Worm (Caenorhabditis elegans) whole organism, L3 larva: ENCODE measurements around the gene pmk-2.

ENCODE experiments used
- ZK546.5 ChIP-seq: sonication (generic microtip); optimal IDR thresholded peaks from 2 replicates; lab custom pipeline; 2017; ENCODE audit warnings: missing biosample characterization, missing genetic modification characterization
- aly-2 ChIP-seq: fragments of 150-350 bp; optimal IDR thresholded peaks from 2 replicates; lab custom pipeline; 2014; ENCODE audit warnings: missing biosample characterization, missing genetic modification characterization
- ama-1 ChIP-seq: fragments of 150-350 bp; optimal IDR thresholded peaks from 2 replicates; lab custom pipeline; 2018
- ceh-16 ChIP-seq: sonication (generic microtip); optimal IDR thresholded peaks from 2 replicates; lab custom pipeline; 2017; ENCODE audit warnings: missing biosample characterization, missing genetic modification characterization
- ceh-28 ChIP-seq: fragments of 150-350 bp; optimal IDR thresholded peaks from 2 replicates; lab custom pipeline; 2014; ENCODE audit warnings: missing biosample characterization, missing genetic modification reagents, missing genetic modification characterization
- ceh-82 ChIP-seq: fragments of 150-350 bp; optimal IDR thresholded peaks from 2 replicates; lab custom pipeline; 2014; ENCODE audit warnings: missing biosample characterization, missing genetic modification characterization
- ceh-9 ChIP-seq: sonication (generic microtip); optimal IDR thresholded peaks from 2 replicates; lab custom pipeline; 2018; ENCODE audit warnings: missing biosample characterization, missing genetic modification characterization
- daf-12 ChIP-seq: fragments of 150-350 bp; optimal IDR thresholded peaks from 2 replicates; lab custom pipeline; 2014; ENCODE audit warnings: missing biosample characterization, missing genetic modification reagents, missing genetic modification characterization
- egl-27 ChIP-seq: sonication (generic microtip); optimal IDR thresholded peaks from 4 replicates; lab custom pipeline; 2017; ENCODE audit warnings: missing biosample characterization, missing genetic modification reagents, missing genetic modification characterization
- egl-5 ChIP-seq: fragments of 150-350 bp; optimal IDR thresholded peaks from 2 replicates; lab custom pipeline; 2017; ENCODE audit warnings: missing biosample characterization, missing genetic modification reagents, missing genetic modification characterization, inconsistent platforms
- elt-2 ChIP-seq: sonication (generic microtip); optimal IDR thresholded peaks from 2 replicates; lab custom pipeline; 2016; ENCODE audit warnings: missing genetic modification reagents, mild to moderate bottlenecking, missing genetic modification characterization, missing compliant biosample characterization
- elt-3 ChIP-seq, 3 experiments: fragments of 150-350 bp in 1 of 3; sonication (generic microtip) in 2 of 3; optimal IDR thresholded peaks; 2 replicates in 2 of 3; 4 replicates in 1 of 3; lab custom pipeline; 2014 to 2017; ENCODE audit warnings: missing biosample characterization in 3 of 3, missing genetic modification characterization in 3 of 3
- eor-1 ChIP-seq, 2 experiments: fragments of 150-350 bp; optimal IDR thresholded peaks; 2 replicates each; lab custom pipeline; 2014 to 2018; ENCODE audit warnings: missing biosample characterization in 2 of 2, missing genetic modification characterization in 2 of 2
- fkh-10 ChIP-seq: sonication (generic microtip); optimal IDR thresholded peaks from 2 replicates; lab custom pipeline; 2017; ENCODE audit warnings: missing biosample characterization, missing genetic modification reagents, missing genetic modification characterization
- fkh-2 ChIP-seq: fragments of 150-350 bp; optimal IDR thresholded peaks from 2 replicates; lab custom pipeline; 2014; ENCODE audit warnings: missing biosample characterization, missing genetic modification reagents, missing genetic modification characterization
- fos-1 ChIP-seq: fragments of 150-350 bp; optimal IDR thresholded peaks from 2 replicates; lab custom pipeline; 2014; ENCODE audit warnings: missing biosample characterization, missing genetic modification characterization
- hmg-11 ChIP-seq: sonication (generic microtip); optimal IDR thresholded peaks from 2 replicates; lab custom pipeline; 2016; ENCODE audit warnings: missing genetic modification characterization, missing compliant biosample characterization
- jun-1 ChIP-seq: fragments of 150-350 bp; optimal IDR thresholded peaks from 2 replicates; lab custom pipeline; 2014; ENCODE audit warnings: missing biosample characterization, missing genetic modification reagents, missing genetic modification characterization
- lin-15B ChIP-seq: fragments of 150-350 bp; optimal IDR thresholded peaks from 2 replicates; lab custom pipeline; 2014; ENCODE audit warnings: missing biosample characterization, missing genetic modification characterization
- lin-39 ChIP-seq: fragments of 150-350 bp; optimal IDR thresholded peaks from 2 replicates; lab custom pipeline; 2018; ENCODE audit warnings: missing biosample characterization, missing genetic modification reagents, missing genetic modification characterization
- lsy-12 ChIP-seq: sonication (generic microtip); optimal IDR thresholded peaks from 2 replicates; lab custom pipeline; 2016; ENCODE audit warnings: mild to moderate bottlenecking, missing genetic modification characterization, missing compliant biosample characterization
- mdl-1 ChIP-seq: fragments of 150-350 bp; optimal IDR thresholded peaks from 2 replicates; lab custom pipeline; 2014; ENCODE audit warnings: missing biosample characterization, missing genetic modification characterization
- mml-1 ChIP-seq: fragments of 150-350 bp; sonication (generic microtip); optimal IDR thresholded peaks from 3 replicates; lab custom pipeline; 2014; ENCODE audit warnings: missing biosample characterization, missing genetic modification characterization
- nfya-1 ChIP-seq: sonication (generic microtip); optimal IDR thresholded peaks from 2 replicates; lab custom pipeline; 2017; ENCODE audit warnings: missing genetic modification characterization, mild to moderate bottlenecking, missing compliant biosample characterization, antibody characterized with exemption, moderate library complexity; ENCODE audit not compliant: insufficient read depth
- nhr-11 ChIP-seq: fragments of 150-350 bp; optimal IDR thresholded peaks from 2 replicates; lab custom pipeline; 2014; ENCODE audit warnings: missing biosample characterization, missing genetic modification characterization
- nhr-12 ChIP-seq: fragments of 150-350 bp; optimal IDR thresholded peaks from 2 replicates; lab custom pipeline; 2014; ENCODE audit warnings: missing biosample characterization, missing genetic modification characterization
- nhr-23 ChIP-seq: fragments of 150-350 bp; optimal IDR thresholded peaks from 2 replicates; lab custom pipeline; 2014; ENCODE audit warnings: missing biosample characterization, missing genetic modification reagents, missing genetic modification characterization
- nhr-25 ChIP-seq: sonication (generic microtip); optimal IDR thresholded peaks from 2 replicates; lab custom pipeline; 2017; ENCODE audit warnings: missing biosample characterization, missing genetic modification characterization
- nhr-28 ChIP-seq: fragments of 150-350 bp; optimal IDR thresholded peaks from 2 replicates; lab custom pipeline; 2014; ENCODE audit warnings: missing biosample characterization, missing genetic modification characterization
- nhr-43 ChIP-seq: sonication (generic microtip); optimal IDR thresholded peaks from 2 replicates; lab custom pipeline; 2016; ENCODE audit warnings: mild to moderate bottlenecking, missing genetic modification characterization, missing compliant biosample characterization; ENCODE audit not compliant: poor library complexity, severe bottlenecking
- nhr-76 ChIP-seq: fragments of 150-350 bp; sonication (generic microtip); optimal IDR thresholded peaks from 5 replicates; lab custom pipeline; 2014; ENCODE audit warnings: missing biosample characterization, missing genetic modification characterization
- pha-4 ChIP-seq: fragments of 150-350 bp; optimal IDR thresholded peaks from 2 replicates; lab custom pipeline; 2014; ENCODE audit warnings: missing biosample characterization, missing genetic modification reagents, missing genetic modification characterization
- pqm-1 ChIP-seq: fragments of 150-350 bp; optimal IDR thresholded peaks from 2 replicates; lab custom pipeline; 2017; ENCODE audit warnings: missing biosample characterization, missing genetic modification characterization, inconsistent platforms
- sea-2 ChIP-seq: fragments of 150-350 bp; sonication (generic microtip); optimal IDR thresholded peaks from 4 replicates; lab custom pipeline; 2014; ENCODE audit warnings: missing biosample characterization, missing genetic modification reagents, missing genetic modification characterization
- skn-1 ChIP-seq: fragments of 150-350 bp; optimal IDR thresholded peaks from 2 replicates; lab custom pipeline; 2014; ENCODE audit warnings: missing biosample characterization, missing genetic modification characterization
- snpc-4 ChIP-seq: fragments of 150-350 bp; optimal IDR thresholded peaks from 2 replicates; lab custom pipeline; 2014; ENCODE audit warnings: missing biosample characterization, missing genetic modification characterization
- zag-1 ChIP-seq: fragments of 150-350 bp; optimal IDR thresholded peaks from 2 replicates; lab custom pipeline; 2014; ENCODE audit warnings: missing biosample characterization, missing genetic modification characterization
- ztf-4 ChIP-seq: fragments of 150-350 bp; optimal IDR thresholded peaks from 2 replicates; lab custom pipeline; 2014; ENCODE audit warnings: missing biosample characterization, missing genetic modification characterization

Gene pmk-2

DNA sequence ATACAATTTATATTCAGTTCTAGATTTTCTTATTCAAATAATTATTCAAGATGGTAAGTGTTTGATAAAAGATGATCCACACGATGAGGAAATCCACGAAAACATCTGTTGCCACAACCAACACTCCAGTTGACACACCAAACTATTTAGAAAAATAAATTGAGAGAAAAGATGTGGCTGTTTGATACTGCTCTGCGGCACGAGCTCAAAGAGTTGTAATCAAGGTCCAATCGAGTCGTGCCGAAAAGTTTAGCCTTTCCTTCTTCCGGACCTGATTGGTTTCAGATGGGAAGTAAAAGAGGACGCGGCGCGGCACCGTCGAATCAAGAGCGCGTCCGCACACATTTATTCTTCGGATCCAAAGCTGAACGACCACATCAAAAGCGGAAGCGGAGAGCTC is 6.8 kb upstream of the pmk-2 start:
- TF ChIP-seq nhr-76 (tag; lab: Kevin White, UChicago) = no peak
- TF ChIP-seq aly-2 (tag; lab: Kevin White, UChicago) = no peak
- no peak for TF ChIP-seq pha-4 (tag; lab: Kevin White, UChicago)
- TF ChIP-seq nhr-28 (tag; lab: Kevin White, UChicago) = no peak
- no peak for TF ChIP-seq ceh-82 (tag; lab: Kevin White, UChicago)
- no peak for TF ChIP-seq ama-1 (lab: Kevin White, UChicago)

DNA sequence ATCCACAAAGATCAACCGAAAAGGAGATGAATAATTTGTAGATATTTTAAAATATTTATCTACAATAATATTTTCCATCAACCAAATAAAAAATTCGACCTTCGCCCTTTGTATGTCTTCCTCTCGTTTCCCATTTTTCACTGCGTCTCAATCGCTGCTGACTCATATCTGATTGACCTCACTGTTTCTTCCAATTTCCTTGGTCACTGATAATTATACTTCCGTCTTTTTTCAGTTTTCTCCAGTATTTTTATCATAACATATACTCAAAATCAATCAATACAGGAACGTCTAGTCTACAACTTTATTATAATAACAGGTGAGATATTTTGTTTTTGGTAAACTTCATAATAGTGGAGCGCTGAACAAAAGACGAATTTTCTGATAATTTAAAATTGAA is 4.3 kb upstream of the pmk-2 start, which contains the start of gene pmk-3:
pmk-3 (plus strand) TSS at position 236 of the 400 bp plus-strand sequence.
- TF ChIP-seq nhr-76 (tag; lab: Kevin White, UChicago) (no peak), elt-3 (tag; optimal IDR thresholded peaks at IDR 0.05; lab: Kevin White, UChicago) (no peak), nhr-23 (tag; lab: Kevin White, UChicago) (peak; percentile 54), skn-1 (no peak), daf-12 (no peak), fkh-2 (tag; lab: Kevin White, UChicago) (no peak), zag-1 (tag; lab: Kevin White, UChicago) (no peak), nhr-12 (no peak), aly-2 (tag; lab: Kevin White, UChicago) (no peak), ceh-16 (tag; lab: Kevin White, UChicago) (no peak), mdl-1 (tag; lab: Kevin White, UChicago) (no peak), ama-1 (lab: Kevin White, UChicago) (no peak), ztf-4 (tag; lab: Kevin White, UChicago) (no peak), fos-1 (tag; lab: Kevin White, UChicago) (no peak), ceh-9 (tag; lab: Kevin White, UChicago) (no peak), pha-4 (tag; lab: Kevin White, UChicago) (peak; percentile 9), jun-1 (peak; percentile 11), elt-2 (tag; lab: Kevin White, UChicago) (peak; percentile 61), nhr-25 (tag; lab: Kevin White, UChicago) (no peak), egl-5 (no peak), eor-1 (tag; optimal IDR thresholded peaks at IDR 0.05; lab: Kevin White, UChicago) (no peak), ceh-28 (tag; lab: Kevin White, UChicago) (peak; percentile 13)

DNA sequence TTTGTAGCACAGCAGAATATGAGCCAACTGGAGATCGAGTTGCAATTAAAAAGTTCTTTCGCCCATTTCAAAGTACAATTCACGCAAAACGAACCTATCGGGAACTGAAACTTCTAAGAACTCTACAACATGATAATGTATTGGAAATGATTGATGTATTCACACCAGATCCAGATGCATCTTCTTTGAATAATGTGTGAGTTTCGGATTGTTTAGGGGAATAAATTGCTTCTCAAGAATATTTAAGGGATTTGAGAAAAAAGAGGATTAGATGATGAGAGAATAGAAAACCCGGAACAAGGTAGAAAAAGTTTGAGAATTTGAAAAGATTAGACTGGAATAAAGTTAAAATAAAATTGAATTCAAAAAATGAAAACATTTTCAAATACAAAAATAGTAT is 1.0 kb downstream of the pmk-2 start:
- no peak for TF ChIP-seq zag-1 (tag; lab: Kevin White, UChicago)
- no peak for TF ChIP-seq nfya-1 (tag; lab: Kevin White, UChicago)
- TF ChIP-seq mdl-1 (tag; lab: Kevin White, UChicago) = no peak
- no peak for TF ChIP-seq nhr-28 (tag; lab: Kevin White, UChicago)
- TF ChIP-seq jun-1 = no peak
- no peak for TF ChIP-seq nhr-43
- TF ChIP-seq elt-2 (tag; lab: Kevin White, UChicago) = no peak
- TF ChIP-seq pha-4 (tag; lab: Kevin White, UChicago) = no peak
- TF ChIP-seq nhr-25 (tag; lab: Kevin White, UChicago) = no peak
- TF ChIP-seq, all 47 proteins: peak for 0

DNA sequence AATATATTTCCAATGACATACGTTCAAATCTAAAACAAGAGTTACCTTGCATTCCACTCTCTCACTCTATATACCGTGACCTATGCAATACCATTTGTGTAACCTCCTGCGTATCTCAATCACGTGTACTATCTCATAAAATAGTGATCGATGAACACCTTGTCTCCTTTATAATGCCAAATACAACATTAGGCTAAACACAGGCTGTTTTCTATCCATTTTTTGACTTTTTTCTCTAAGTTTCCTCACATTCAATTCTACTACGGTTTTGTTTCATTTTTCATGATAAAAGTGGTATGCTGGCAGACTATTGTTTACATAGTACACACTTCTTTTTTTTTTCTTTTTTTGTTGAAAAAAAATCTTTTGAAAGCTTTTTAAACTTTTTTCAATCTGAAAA is 3.0 kb downstream of the pmk-2 start:
- peak; percentile 44 for TF ChIP-seq elt-2 (tag; lab: Kevin White, UChicago)
- TF ChIP-seq eor-1 (tag; optimal IDR thresholded peaks at IDR 0.05; lab: Kevin White, UChicago) = no peak
- TF ChIP-seq ceh-82 (tag; lab: Kevin White, UChicago) = no peak
- no peak for TF ChIP-seq skn-1
- no peak for TF ChIP-seq ceh-16 (tag; lab: Kevin White, UChicago)
- TF ChIP-seq mdl-1 (tag; lab: Kevin White, UChicago) = peak; percentile 79
- TF ChIP-seq fkh-2 (tag; lab: Kevin White, UChicago) = no peak
- TF ChIP-seq fos-1 (tag; lab: Kevin White, UChicago) = no peak
- no peak for TF ChIP-seq mml-1 (tag; lab: Kevin White, UChicago)
- TF ChIP-seq lin-15B = no peak
- no peak for TF ChIP-seq lin-39
- TF ChIP-seq fkh-10 = no peak
- no peak for TF ChIP-seq ceh-9 (tag; lab: Kevin White, UChicago)
- TF ChIP-seq nhr-23 (tag; lab: Kevin White, UChicago) = peak; percentile 46
- TF ChIP-seq egl-27 (tag; lab: Kevin White, UChicago) = no peak
- TF ChIP-seq elt-3 (tag; optimal IDR thresholded peaks at IDR 0.05; lab: Kevin White, UChicago) = no peak
- peak; percentile 16 for TF ChIP-seq nfya-1 (tag; lab: Kevin White, UChicago)
- peak; percentile 92 for TF ChIP-seq pha-4 (tag; lab: Kevin White, UChicago)
- TF ChIP-seq pqm-1 (tag; lab: Kevin White, UChicago) = peak; percentile 36
- TF ChIP-seq ama-1 (lab: Kevin White, UChicago) = no peak
- TF ChIP-seq ZK546.5 = no peak
- TF ChIP-seq lsy-12 (tag; lab: Kevin White, UChicago) = no peak
- TF ChIP-seq snpc-4 = no peak
- TF ChIP-seq nhr-25 (tag; lab: Kevin White, UChicago) = peak; percentile 81
- no peak for TF ChIP-seq jun-1
- TF ChIP-seq egl-5 = no peak
- no peak for TF ChIP-seq sea-2 (GFP tag; lab: Kevin White, UChicago)
- no peak for TF ChIP-seq zag-1 (tag; lab: Kevin White, UChicago)
- TF ChIP-seq hmg-11 (tag; lab: Kevin White, UChicago) = no peak
- TF ChIP-seq ceh-28 (tag; lab: Kevin White, UChicago) = peak; percentile 67
- no peak for TF ChIP-seq nhr-28 (tag; lab: Kevin White, UChicago)
- no peak for TF ChIP-seq daf-12
- TF ChIP-seq nhr-11 (tag; lab: Kevin White, UChicago) = no peak
- TF ChIP-seq aly-2 (tag; lab: Kevin White, UChicago) = no peak
